Worm (Caenorhabditis elegans) whole organism, L3 larva: Measurements from ENCODE around the gene gldi-10.

Source experiments
- R02D3.7 ChIP-seq: fragments of 150-350 bp; optimal IDR thresholded peaks from 2 replicates; lab custom pipeline; 2014; ENCODE audit warnings: missing biosample characterization, missing genetic modification characterization
- ZK546.5 ChIP-seq: sonication (generic microtip); optimal IDR thresholded peaks from 2 replicates; lab custom pipeline; 2017; ENCODE audit warnings: missing biosample characterization, missing genetic modification characterization
- aly-2 ChIP-seq: fragments of 150-350 bp; optimal IDR thresholded peaks from 2 replicates; lab custom pipeline; 2014; ENCODE audit warnings: missing biosample characterization, missing genetic modification characterization
- ama-1 ChIP-seq: fragments of 150-350 bp; optimal IDR thresholded peaks from 2 replicates; lab custom pipeline; 2018
- egl-27 ChIP-seq: sonication (generic microtip); optimal IDR thresholded peaks from 4 replicates; lab custom pipeline; 2017; ENCODE audit warnings: missing biosample characterization, missing genetic modification reagents, missing genetic modification characterization
- elt-2 ChIP-seq: sonication (generic microtip); optimal IDR thresholded peaks from 2 replicates; lab custom pipeline; 2016; ENCODE audit warnings: missing genetic modification reagents, mild to moderate bottlenecking, missing genetic modification characterization, missing compliant biosample characterization
- fkh-10 ChIP-seq: sonication (generic microtip); optimal IDR thresholded peaks from 2 replicates; lab custom pipeline; 2017; ENCODE audit warnings: missing biosample characterization, missing genetic modification reagents, missing genetic modification characterization
- lin-39 ChIP-seq: fragments of 150-350 bp; optimal IDR thresholded peaks from 2 replicates; lab custom pipeline; 2018; ENCODE audit warnings: missing biosample characterization, missing genetic modification reagents, missing genetic modification characterization
- mdl-1 ChIP-seq: fragments of 150-350 bp; optimal IDR thresholded peaks from 2 replicates; lab custom pipeline; 2014; ENCODE audit warnings: missing biosample characterization, missing genetic modification characterization
- nhr-77 ChIP-seq: fragments of 150-350 bp; optimal IDR thresholded peaks from 2 replicates; lab custom pipeline; 2014; ENCODE audit warnings: missing biosample characterization, missing genetic modification characterization
- pha-4 ChIP-seq: fragments of 150-350 bp; optimal IDR thresholded peaks from 2 replicates; lab custom pipeline; 2014; ENCODE audit warnings: missing biosample characterization, missing genetic modification reagents, missing genetic modification characterization
- pqm-1 ChIP-seq: fragments of 150-350 bp; optimal IDR thresholded peaks from 2 replicates; lab custom pipeline; 2017; ENCODE audit warnings: missing biosample characterization, missing genetic modification characterization, inconsistent platforms
- sea-2 ChIP-seq: fragments of 150-350 bp; sonication (generic microtip); optimal IDR thresholded peaks from 4 replicates; lab custom pipeline; 2014; ENCODE audit warnings: missing biosample characterization, missing genetic modification reagents, missing genetic modification characterization
- ztf-11 ChIP-seq: fragments of 150-350 bp; optimal IDR thresholded peaks from 2 replicates; lab custom pipeline; 2014; ENCODE audit warnings: missing biosample characterization, missing genetic modification characterization

DNA sequence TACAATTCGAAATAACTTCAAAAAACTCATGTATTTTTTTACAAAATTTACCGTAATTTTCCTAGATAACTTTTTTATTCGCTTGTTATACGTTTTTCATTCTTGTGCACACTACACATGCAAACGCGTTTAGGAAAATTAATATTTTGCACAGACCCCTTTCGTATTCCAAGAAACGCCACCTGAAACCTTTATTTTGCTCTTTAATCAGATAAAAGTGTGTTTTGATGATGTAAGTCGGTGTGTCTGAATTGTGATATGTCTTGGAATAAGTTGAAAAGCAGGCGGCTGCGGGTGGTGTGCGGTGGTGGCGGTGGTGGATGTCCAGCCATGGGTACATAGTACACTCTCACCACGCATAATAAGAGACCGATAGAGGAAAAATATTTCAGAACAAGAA is 45.6 kb upstream of the gldi-10 start:
- TF ChIP-seq ztf-11 (tag; lab: Kevin White, UChicago) = no peak
- no peak for TF ChIP-seq lin-39
- TF ChIP-seq ama-1 (lab: Kevin White, UChicago) = no peak
- no peak for TF ChIP-seq elt-2
- TF ChIP-seq fkh-10 = peak; percentile 11
- no peak for TF ChIP-seq nhr-77
- TF ChIP-seq egl-27 (tag; lab: Kevin White, UChicago) = no peak
- no peak for TF ChIP-seq R02D3.7
- TF ChIP-seq aly-2 = no peak
- no peak for TF ChIP-seq ZK546.5
- no peak for TF ChIP-seq sea-2 (GFP tag; lab: Kevin White, UChicago)
- TF ChIP-seq pha-4 (tag; lab: Kevin White, UChicago) = no peak
- TF ChIP-seq mdl-1 (tag; lab: Kevin White, UChicago) = no peak
- TF ChIP-seq pqm-1 (tag; lab: Kevin White, UChicago) = no peak
